Worm (Caenorhabditis elegans) whole organism, young adult: ENCODE results near the gene C06E4.2.

Experiments used
- B0035.1 ChIP-seq: sonication (generic microtip); optimal IDR thresholded peaks from 2 replicates; lab custom pipeline; 2016; ENCODE audit warnings: missing genetic modification characterization, mild to moderate bottlenecking, missing compliant biosample characterization, missing genotype, missing genetic modification reagents
- D2030.7 ChIP-seq: fragments of 200-800 bp; sonication (Bioruptor generic); IDR thresholded peaks from 2 replicates; pipeline ENCODE4 v1.3.6; 2022; ENCODE audit warnings: missing genetic modification reagents, missing genetic modification characterization, missing compliant biosample characterization
- F37B4.10 ChIP-seq: fragments of 200-800 bp; sonication (Bioruptor generic); IDR thresholded peaks from 2 replicates; pipeline ENCODE4 v1.3.6; 2022; ENCODE audit warnings: missing genetic modification characterization, missing compliant biosample characterization
- F52B5.7 ChIP-seq: sonication (generic microtip); optimal IDR thresholded peaks from 2 replicates; lab custom pipeline; 2016; ENCODE audit warnings: mild to moderate bottlenecking, missing genetic modification characterization, missing compliant biosample characterization
- F57A8.1 ChIP-seq: fragments of 200-800 bp; sonication (Bioruptor generic); optimal IDR thresholded peaks from 2 replicates; lab custom pipeline; 2018; ENCODE audit warnings: mild to moderate bottlenecking, missing genetic modification characterization, moderate library complexity, missing compliant biosample characterization
- K11D2.4 ChIP-seq: fragments of 200-800 bp; sonication (Bioruptor generic); IDR thresholded peaks from 2 replicates; pipeline ENCODE4 v1.3.6; 2022; ENCODE audit warnings: missing genetic modification reagents, missing genetic modification characterization, missing compliant biosample characterization
- T07F8.4 ChIP-seq: sonication (generic microtip); optimal IDR thresholded peaks from 2 replicates; lab custom pipeline; 2016; ENCODE audit warnings: mild to moderate bottlenecking, missing genetic modification characterization, moderate library complexity, missing compliant biosample characterization
- ZK185.1 ChIP-seq: sonication (generic microtip); optimal IDR thresholded peaks from 2 replicates; lab custom pipeline; 2016; ENCODE audit warnings: mild to moderate bottlenecking, missing genetic modification characterization, missing compliant biosample characterization; ENCODE audit not compliant: poor library complexity, severe bottlenecking
- akir-1 ChIP-seq: fragments of 200-800 bp; sonication (Bioruptor generic); optimal IDR thresholded peaks from 2 replicates; lab custom pipeline; 2018; ENCODE audit warnings: mild to moderate bottlenecking, missing genetic modification characterization, moderate library complexity, missing compliant biosample characterization
- aptf-2 ChIP-seq: fragments of 200-800 bp; sonication (Bioruptor generic); conservative IDR thresholded peaks from 2 replicates; pipeline ENCODE4 v1.3.6; 2022; ENCODE audit warnings: missing genetic modification reagents, missing genetic modification characterization, missing compliant biosample characterization
- aptf-3 ChIP-seq: fragments of 200-800 bp; sonication (Bioruptor generic); IDR thresholded peaks from 2 replicates; pipeline ENCODE4 v1.3.6; 2022; ENCODE audit warnings: missing genetic modification characterization, missing compliant biosample characterization
- bed-1 ChIP-seq: fragments of 200-800 bp; sonication (Bioruptor generic); IDR thresholded peaks from 2 replicates; pipeline ENCODE4 v1.3.6; 2022; ENCODE audit warnings: missing genetic modification reagents, missing genetic modification characterization, missing compliant biosample characterization
- ceh-100 ChIP-seq: fragments of 200-800 bp; sonication (Bioruptor generic); IDR thresholded peaks from 2 replicates; pipeline ENCODE4 v1.3.6; 2022; ENCODE audit warnings: missing genetic modification reagents, missing genetic modification characterization, missing compliant biosample characterization
- ceh-58 ChIP-seq: fragments of 200-800 bp; sonication (Bioruptor generic); IDR thresholded peaks from 2 replicates; pipeline ENCODE4 v1.3.6; 2022; ENCODE audit warnings: missing genetic modification characterization, missing compliant biosample characterization
- ceh-79 ChIP-seq: sonication (generic microtip); optimal IDR thresholded peaks from 2 replicates; lab custom pipeline; 2017; ENCODE audit warnings: mild to moderate bottlenecking, missing genetic modification characterization, missing compliant biosample characterization
- chd-7 ChIP-seq: sonication (generic microtip); optimal IDR thresholded peaks from 2 replicates; lab custom pipeline; 2016; ENCODE audit warnings: mild to moderate bottlenecking, missing genetic modification characterization, moderate library complexity, missing compliant biosample characterization
- efl-1 ChIP-seq: fragments of 150-350 bp; optimal IDR thresholded peaks from 2 replicates; lab custom pipeline; 2014; ENCODE audit warnings: missing biosample characterization, missing genetic modification reagents, missing genetic modification characterization
- egl-44 ChIP-seq: fragments of 200-800 bp; sonication (Bioruptor generic); IDR thresholded peaks from 2 replicates; pipeline ENCODE4 v1.3.6; 2022; ENCODE audit warnings: missing genetic modification reagents, missing genetic modification characterization, missing compliant biosample characterization
- ets-4 ChIP-seq: fragments of 200-800 bp; sonication (Bioruptor generic); optimal IDR thresholded peaks from 2 replicates; lab custom pipeline; 2018; ENCODE audit warnings: mild to moderate bottlenecking, missing genetic modification characterization, missing compliant biosample characterization
- hrde-1 ChIP-seq: sonication (generic microtip); optimal IDR thresholded peaks from 2 replicates; lab custom pipeline; 2016; ENCODE audit warnings: missing genetic modification characterization, mild to moderate bottlenecking, missing compliant biosample characterization, moderate library complexity, missing genotype, missing genetic modification reagents, borderline replicate concordance
- lin-35 ChIP-seq, 3 experiments: fragments of 150-350 bp in 2 of 3; sonication (generic microtip) in 1 of 3; optimal IDR thresholded peaks; 2 replicates each; lab custom pipeline; 2014 to 2018; ENCODE audit warnings: missing biosample characterization in 3 of 3, missing genetic modification characterization in 3 of 3, missing genetic modification reagents in 3 of 3
- lin-40 ChIP-seq: sonication (generic microtip); optimal IDR thresholded peaks from 2 replicates; lab custom pipeline; 2016; ENCODE audit warnings: missing genetic modification characterization, mild to moderate bottlenecking, missing compliant biosample characterization, missing genotype, missing genetic modification reagents
- madf-10 ChIP-seq: sonication (generic microtip); optimal IDR thresholded peaks from 2 replicates; lab custom pipeline; 2016; ENCODE audit warnings: mild to moderate bottlenecking, missing genetic modification characterization, missing compliant biosample characterization
- mcd-1 ChIP-seq: fragments of 200-800 bp; sonication (Bioruptor generic); IDR thresholded peaks from 2 replicates; pipeline ENCODE4 v1.3.6; 2022; ENCODE audit warnings: missing genetic modification reagents, missing genetic modification characterization, missing compliant biosample characterization
- mel-28 ChIP-seq: sonication (generic microtip); optimal IDR thresholded peaks from 2 replicates; lab custom pipeline; 2016; ENCODE audit warnings: borderline replicate concordance, mild to moderate bottlenecking, missing genetic modification characterization, missing compliant biosample characterization
- nhr-27 ChIP-seq: fragments of 200-800 bp; sonication (Bioruptor generic); optimal IDR thresholded peaks from 2 replicates; lab custom pipeline; 2018; ENCODE audit warnings: mild to moderate bottlenecking, missing genetic modification characterization, moderate library complexity, missing compliant biosample characterization
- pbrm-1 ChIP-seq: fragments of 200-800 bp; sonication (Bioruptor generic); IDR thresholded peaks from 2 replicates; pipeline ENCODE4 v1.3.6; 2022; ENCODE audit warnings: missing genetic modification reagents, missing genetic modification characterization, missing compliant biosample characterization
- rec-8 ChIP-seq, 2 experiments: sonication (generic microtip); optimal IDR thresholded peaks; 2 replicates each; lab custom pipeline; 2016; ENCODE audit warnings: mild to moderate bottlenecking in 2 of 2, missing genetic modification characterization in 2 of 2, missing genetic modification reagents in 2 of 2, missing genotype in 2 of 2, missing biosample characterization in 1 of 2, missing compliant biosample characterization in 1 of 2, moderate library complexity in 1 of 2
- snpc-4 ChIP-seq, 5 experiments: fragments of 150-350 bp in 1 of 5; sonication (generic microtip) in 4 of 5; optimal IDR thresholded peaks; 2 replicates each; lab custom pipeline; 2014 to 2018; ENCODE audit warnings: missing genetic modification characterization in 5 of 5, missing biosample characterization in 3 of 5, antibody characterized with exemption in 2 of 5, mild to moderate bottlenecking in 2 of 5, missing compliant biosample characterization in 2 of 5, missing genotype in 2 of 5, moderate library complexity in 2 of 5, missing genetic modification reagents in 1 of 5
- somi-1 ChIP-seq: fragments of 200-800 bp; sonication (Bioruptor generic); optimal IDR thresholded peaks from 2 replicates; lab custom pipeline; 2018; ENCODE audit warnings: mild to moderate bottlenecking, missing genetic modification characterization, missing compliant biosample characterization
- sptf-2 ChIP-seq: fragments of 200-800 bp; sonication (Bioruptor generic); optimal IDR thresholded peaks from 2 replicates; lab custom pipeline; 2018; ENCODE audit warnings: mild to moderate bottlenecking, missing genetic modification characterization, missing compliant biosample characterization
- unc-62 ChIP-seq: fragments of 150-350 bp; optimal IDR thresholded peaks from 2 replicates; lab custom pipeline; 2014; ENCODE audit warnings: missing biosample characterization, missing genetic modification reagents, missing genetic modification characterization
- ztf-26 ChIP-seq: sonication (generic microtip); optimal IDR thresholded peaks from 2 replicates; lab custom pipeline; 2017; ENCODE audit warnings: missing genetic modification characterization, missing compliant biosample characterization
- ztf-6 ChIP-seq: fragments of 200-800 bp; sonication (Bioruptor generic); IDR thresholded peaks from 2 replicates; pipeline ENCODE4 v1.3.6; 2022; ENCODE audit warnings: missing genetic modification reagents, missing genetic modification characterization, missing compliant biosample characterization

Gene C06E4.2

DNA sequence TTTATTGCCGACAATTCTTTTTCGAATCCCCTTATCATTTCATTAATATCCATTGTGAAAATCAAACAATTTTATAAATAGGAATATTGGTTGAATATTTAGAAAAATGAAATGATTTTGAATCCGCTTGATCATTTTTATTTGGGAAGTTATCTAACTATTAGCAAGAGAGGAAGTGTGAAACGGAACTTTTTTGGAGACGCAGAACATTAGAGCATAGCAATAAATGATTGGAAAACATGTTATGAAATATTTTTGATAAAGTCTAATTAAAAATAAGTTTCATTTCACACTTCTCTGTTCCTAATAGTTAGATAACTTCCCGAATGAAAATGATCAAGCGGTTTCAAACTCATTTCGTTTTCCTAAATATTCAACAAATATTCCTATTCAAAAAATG lies 10.7 kb downstream of the C06E4.2 start, which contains the start of gene F42C5.3:
TSS of gene F42C5.3 (minus strand) at position 101 of the 400 bp plus-strand sequence.
- TF ChIP-seq mel-28 (tag; lab: Kevin White, UChicago): no peak
- no peak for TF ChIP-seq nhr-27 (tag; lab: Kevin White, UChicago)
- no peak for TF ChIP-seq ceh-100 (GFP tag; lab: Robert Waterston, UW)
- no peak for TF ChIP-seq ceh-79 (tag; lab: Kevin White, UChicago)
- no peak for TF ChIP-seq hrde-1
- no peak for TF ChIP-seq aptf-2 (GFP tag; lab: Robert Waterston, UW)
- TF ChIP-seq madf-10 (tag; lab: Kevin White, UChicago): no peak
- TF ChIP-seq somi-1: no peak
- no peak for TF ChIP-seq F57A8.1 (GFP tag; lab: Kevin White, UChicago)
- TF ChIP-seq pbrm-1: no peak
- TF ChIP-seq F52B5.7 (tag; lab: Kevin White, UChicago): no peak
- TF ChIP-seq snpc-4 (GFP tag; optimal IDR thresholded peaks at IDR 0.05; lab: Kevin White, UChicago): no peak
- no peak for TF ChIP-seq snpc-4 (tag; optimal IDR thresholded peaks at IDR 0.05; lab: Kevin White, UChicago)
- no peak for TF ChIP-seq bed-1
- no peak for TF ChIP-seq lin-40 (tag; lab: Kevin White, UChicago)
- TF ChIP-seq ztf-26 (tag; lab: Kevin White, UChicago): no peak
- no peak for TF ChIP-seq egl-44 (GFP tag; lab: Robert Waterston, UW)
- TF ChIP-seq, all 124 proteins: peak for 0

DNA sequence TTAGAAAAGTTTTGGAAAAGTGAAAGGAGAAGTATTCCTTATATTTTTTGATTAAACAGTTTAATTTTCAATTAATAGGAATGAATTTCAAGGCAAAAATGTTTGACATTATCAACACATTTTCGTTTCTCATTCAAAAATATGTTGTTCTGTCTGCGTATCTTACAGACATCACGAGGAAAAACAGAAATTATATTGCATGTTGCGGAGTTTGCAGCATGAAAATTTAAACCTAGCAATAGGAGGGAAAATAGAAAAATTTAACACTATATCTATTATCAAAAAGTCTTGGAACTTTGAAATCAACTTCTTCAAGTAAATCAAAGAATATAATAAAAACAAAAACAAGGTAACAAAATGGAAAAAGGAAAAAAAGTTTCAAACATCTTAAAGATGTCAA lies 14.3 kb downstream of the C06E4.2 start:
- TF ChIP-seq akir-1 (GFP tag; lab: Kevin White, UChicago) (no peak), aptf-2 (GFP tag; lab: Robert Waterston, UW) (no peak)

DNA sequence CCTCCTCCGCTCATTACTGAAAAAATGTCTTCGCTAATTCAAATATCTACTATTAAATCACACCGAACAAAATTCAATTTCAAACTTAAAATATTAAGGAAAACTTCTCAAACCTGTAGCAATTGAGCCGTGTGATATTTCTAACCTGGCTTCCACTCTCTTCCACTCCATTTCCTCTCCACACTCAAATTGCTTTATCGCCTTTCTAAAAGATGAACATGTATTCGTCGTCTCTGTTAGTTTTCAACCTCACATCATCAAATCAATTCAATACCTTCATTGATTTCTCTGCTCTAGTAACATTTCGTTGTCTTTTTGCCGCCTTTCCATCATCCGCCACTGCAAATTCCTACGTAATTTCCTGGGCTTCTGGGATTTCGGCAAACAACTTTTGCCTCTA lies 15.2 kb downstream of the C06E4.2 start, which contains the start of gene F42C5.4:
TSS of gene F42C5.4 (minus strand) at position 171 of the 400 bp plus-strand sequence.
- TF ChIP-seq mcd-1 (no peak), aptf-3 (no peak), chd-7 (tag; lab: Kevin White, UChicago) (no peak)
- TF ChIP-seq, all 124 proteins: peak for 0

DNA sequence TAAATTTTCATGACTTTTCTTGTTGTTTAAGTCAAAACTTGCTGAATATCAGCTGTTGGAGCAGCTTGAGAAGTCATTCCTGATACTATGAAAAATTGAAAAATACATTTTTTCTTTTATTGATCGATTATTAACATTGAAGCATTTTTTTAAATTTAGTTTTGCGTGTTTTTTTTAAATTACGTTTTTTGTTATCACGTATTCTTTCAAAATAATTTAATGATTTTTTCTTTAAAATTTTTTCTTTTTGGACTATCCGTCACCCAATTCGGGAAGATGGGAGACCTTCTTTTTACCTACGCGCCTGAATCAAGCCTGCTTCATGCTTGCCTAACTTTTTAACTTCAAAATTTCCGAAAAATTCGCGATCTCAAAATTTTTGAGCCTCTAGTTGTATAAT lies 17.4 kb downstream of the C06E4.2 start, which contains the start of gene F42C5.5:
TSS of gene F42C5.5 (minus strand) at position 101 of the 400 bp plus-strand sequence.
- TF ChIP-seq B0035.1 (tag; lab: Kevin White, UChicago): no peak
- TF ChIP-seq ztf-6 (GFP tag; lab: Robert Waterston, UW): no peak
- no peak for TF ChIP-seq F37B4.10 (GFP tag; lab: Robert Waterston, UW)
- TF ChIP-seq D2030.7 (GFP tag; lab: Robert Waterston, UW): no peak
- TF ChIP-seq T07F8.4 (tag; lab: Kevin White, UChicago): no peak
- no peak for TF ChIP-seq ZK185.1
- no peak for TF ChIP-seq ets-4 (GFP tag; lab: Kevin White, UChicago)
- TF ChIP-seq efl-1: no peak
- TF ChIP-seq unc-62 (GFP tag; lab: Kevin White, UChicago): no peak
- no peak for TF ChIP-seq sptf-2 (GFP tag; lab: Kevin White, UChicago)
- no peak for TF ChIP-seq lin-35 (GFP tag; optimal IDR thresholded peaks at IDR 0.05; lab: Kevin White, UChicago)
- no peak for TF ChIP-seq ceh-58 (GFP tag; lab: Robert Waterston, UW)
- TF ChIP-seq rec-8 (tag; optimal IDR thresholded peaks at IDR 0.05; lab: Kevin White, UChicago): no peak
- no peak for TF ChIP-seq K11D2.4 (GFP tag; lab: Robert Waterston, UW)
